Worm (Caenorhabditis elegans): ENCODE data around the gene D2096.6.
A peak's percentile ranks its signal among the peaks of the same experiment; 100 is the strongest.
"Not testable (repeated sequence)": the region's sequence is repeated elsewhere in the genome, so short reads cannot be mapped to it uniquely, and the experiment has no call there.

Gene D2096.6

ce11 chrIV:8369135-8369534 is at the start of gene D2096.6:
Gene D2096.6, minus strand, starts transcription at chrIV:8369235.
- TF ChIP-seq flt-1 (GFP tag; IDR thresholded peaks at IDR 0.05) (no peak), pes-1 (GFP tag; IDR thresholded peaks at IDR 0.05) (no peak), ama-1 (optimal IDR thresholded peaks at IDR 0.05) (no peak), hnd-1 (tag; optimal IDR thresholded peaks at IDR 0.05) (no peak), tbx-11 (GFP tag; IDR thresholded peaks at IDR 0.05) (no peak), tbx-37 (GFP tag; conservative IDR thresholded peaks at IDR 0.05) (no peak), ceh-36 (tag; optimal IDR thresholded peaks at IDR 0.05) (no peak), hmg-4 (GFP tag; optimal IDR thresholded peaks at IDR 0.05) (no peak), scrt-1 (GFP tag; IDR thresholded peaks at IDR 0.05) (no peak), aly-1 (tag; optimal IDR thresholded peaks at IDR 0.05) (no peak), ceh-13 (GFP tag; optimal IDR thresholded peaks at IDR 0.05) (no peak), F13C5.2 (tag; optimal IDR thresholded peaks at IDR 0.05) (no peak), tra-4 (tag; optimal IDR thresholded peaks at IDR 0.05) (no peak)

DNA sequence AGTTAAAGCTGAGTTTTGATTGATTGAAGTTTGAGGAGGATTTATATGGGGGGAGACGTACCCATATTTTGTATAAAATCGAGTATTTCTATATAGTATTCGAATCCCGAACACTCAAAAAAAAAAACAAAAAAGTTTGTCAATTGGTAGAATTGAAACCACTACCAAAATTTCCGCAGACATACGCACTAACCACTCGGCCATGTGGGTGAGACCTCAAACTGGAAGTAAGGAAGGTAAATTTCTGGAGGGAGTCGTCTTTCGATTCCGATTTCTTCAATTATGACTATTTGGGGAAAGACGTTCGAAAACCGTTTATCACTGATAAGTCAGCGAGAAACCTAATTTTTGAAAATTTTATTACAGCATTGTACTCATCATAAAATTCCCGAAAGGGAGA is 43.5 kb upstream of the D2096.6 start:
- TF ChIP-seq sea-1 (GFP tag; conservative IDR thresholded peaks at IDR 0.05) (peak; percentile 72; the same call in 1 of the 2 replicates), pes-1 (GFP tag; IDR thresholded peaks at IDR 0.05) (peak; percentile 79), flt-1 (GFP tag; IDR thresholded peaks at IDR 0.05) (peak; percentile 69), scrt-1 (GFP tag; IDR thresholded peaks at IDR 0.05) (peak; percentile 74), tbx-11 (GFP tag; IDR thresholded peaks at IDR 0.05) (peak; percentile 66)

ce11 chrIV:8397814-8398213 is 28.8 kb upstream of the D2096.6 start:
- TF ChIP-seq tra-4 (tag; optimal IDR thresholded peaks at IDR 0.05), result no peak
- no peak for TF ChIP-seq hmbx-1 (tag; optimal IDR thresholded peaks at IDR 0.05)
- no peak for TF ChIP-seq aly-1 (tag; optimal IDR thresholded peaks at IDR 0.05)
- no peak for TF ChIP-seq ama-1 (optimal IDR thresholded peaks at IDR 0.05)
- no peak for TF ChIP-seq scrt-1 (GFP tag; IDR thresholded peaks at IDR 0.05)
- no peak for TF ChIP-seq tbx-11 (GFP tag; IDR thresholded peaks at IDR 0.05)
- no peak for TF ChIP-seq hnd-1 (tag; optimal IDR thresholded peaks at IDR 0.05)
- TF ChIP-seq ceh-13 (GFP tag; optimal IDR thresholded peaks at IDR 0.05), result no peak

- TF ChIP-seq B0310.2 (tag; optimal IDR thresholded peaks at IDR 0.05), result no peak
- no peak for TF ChIP-seq tbx-11 (GFP tag; IDR thresholded peaks at IDR 0.05)
- TF ChIP-seq tra-4 (tag; optimal IDR thresholded peaks at IDR 0.05), result no peak
- TF ChIP-seq sea-1 (GFP tag; conservative IDR thresholded peaks at IDR 0.05), result no peak
- no peak for TF ChIP-seq ama-1 (optimal IDR thresholded peaks at IDR 0.05)
- TF ChIP-seq ceh-13 (GFP tag; optimal IDR thresholded peaks at IDR 0.05), result no peak
- no peak for TF ChIP-seq tbx-37 (GFP tag; conservative IDR thresholded peaks at IDR 0.05)
- no peak for TF ChIP-seq ceh-36 (tag; optimal IDR thresholded peaks at IDR 0.05)
- no peak for TF ChIP-seq F13C5.2 (tag; optimal IDR thresholded peaks at IDR 0.05)
- TF ChIP-seq scrt-1 (GFP tag; IDR thresholded peaks at IDR 0.05), result no peak
- no peak for TF ChIP-seq pes-1 (GFP tag; IDR thresholded peaks at IDR 0.05)
- no peak for TF ChIP-seq aly-1 (tag; optimal IDR thresholded peaks at IDR 0.05)
- no peak for TF ChIP-seq hmbx-1 (tag; optimal IDR thresholded peaks at IDR 0.05)
- no peak for TF ChIP-seq ets-7 (tag; optimal IDR thresholded peaks at IDR 0.05)
- no peak for TF ChIP-seq flt-1 (GFP tag; IDR thresholded peaks at IDR 0.05)
- no peak for TF ChIP-seq hmg-4 (GFP tag; optimal IDR thresholded peaks at IDR 0.05)
- no peak for TF ChIP-seq hnd-1 (tag; optimal IDR thresholded peaks at IDR 0.05)
Observed at ce11 chrIV:8396348-8396747, 27.3 kb upstream of the D2096.6 start, which contains the start of gene timm-17B.2. Gene timm-17B.2, plus strand, starts transcription at chrIV:8396648.

- TF ChIP-seq hmbx-1 (tag; optimal IDR thresholded peaks at IDR 0.05), result no peak
- no peak for TF ChIP-seq ceh-13 (GFP tag; optimal IDR thresholded peaks at IDR 0.05)
- no peak for TF ChIP-seq ceh-36 (tag; optimal IDR thresholded peaks at IDR 0.05)
- no peak for TF ChIP-seq scrt-1 (GFP tag; IDR thresholded peaks at IDR 0.05)
- TF ChIP-seq B0310.2 (tag; optimal IDR thresholded peaks at IDR 0.05), result no peak
- no peak for TF ChIP-seq tra-4 (tag; optimal IDR thresholded peaks at IDR 0.05)
- no peak for TF ChIP-seq hmg-4 (GFP tag; optimal IDR thresholded peaks at IDR 0.05)
- TF ChIP-seq tbx-37 (GFP tag; conservative IDR thresholded peaks at IDR 0.05), result no peak
- no peak for TF ChIP-seq hnd-1 (tag; optimal IDR thresholded peaks at IDR 0.05)
- TF ChIP-seq ama-1 (optimal IDR thresholded peaks at IDR 0.05), result no peak
- TF ChIP-seq sea-1 (GFP tag; conservative IDR thresholded peaks at IDR 0.05), result no peak
- no peak for TF ChIP-seq tbx-11 (GFP tag; IDR thresholded peaks at IDR 0.05)
- no peak for TF ChIP-seq aly-1 (tag; optimal IDR thresholded peaks at IDR 0.05)
- TF ChIP-seq pes-1 (GFP tag; IDR thresholded peaks at IDR 0.05), result no peak
- TF ChIP-seq flt-1 (GFP tag; IDR thresholded peaks at IDR 0.05), result no peak
- no peak for TF ChIP-seq ets-7 (tag; optimal IDR thresholded peaks at IDR 0.05)
- no peak for TF ChIP-seq F13C5.2 (tag; optimal IDR thresholded peaks at IDR 0.05)
Observed at ce11 chrIV:8394105-8394504, 25.1 kb upstream of the D2096.6 start, which contains the start of gene D2096.11. Gene D2096.11, minus strand, starts transcription at chrIV:8394205.

DNA sequence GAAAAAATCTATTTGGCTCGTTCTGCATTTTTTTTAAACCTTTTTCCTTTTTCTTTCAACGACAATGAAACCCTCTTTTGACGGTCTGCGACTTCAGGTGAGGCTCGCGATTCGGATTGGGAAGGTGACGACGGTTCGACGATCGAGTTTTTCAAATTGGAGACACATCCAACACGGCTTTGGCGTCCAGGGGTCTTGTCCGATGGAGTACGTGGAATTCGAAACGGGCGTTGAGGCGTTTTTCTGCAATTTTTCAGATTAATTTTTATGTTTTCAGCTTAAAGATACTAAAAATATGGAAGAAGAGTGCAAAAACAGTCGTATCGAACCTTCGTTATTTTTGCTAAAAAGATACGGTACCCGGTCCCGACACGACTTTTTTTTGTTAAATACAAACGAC is 20.1 kb upstream of the D2096.6 start, which contains the start of gene D2096.10:
Gene D2096.10, minus strand, starts transcription at position 101 of the 400 bp plus-strand sequence.
- not testable (repeated sequence) for TF ChIP-seq ets-7 (tag; optimal IDR thresholded peaks at IDR 0.05); ama-1 (optimal IDR thresholded peaks at IDR 0.05); pes-1 (GFP tag; IDR thresholded peaks at IDR 0.05)

DNA sequence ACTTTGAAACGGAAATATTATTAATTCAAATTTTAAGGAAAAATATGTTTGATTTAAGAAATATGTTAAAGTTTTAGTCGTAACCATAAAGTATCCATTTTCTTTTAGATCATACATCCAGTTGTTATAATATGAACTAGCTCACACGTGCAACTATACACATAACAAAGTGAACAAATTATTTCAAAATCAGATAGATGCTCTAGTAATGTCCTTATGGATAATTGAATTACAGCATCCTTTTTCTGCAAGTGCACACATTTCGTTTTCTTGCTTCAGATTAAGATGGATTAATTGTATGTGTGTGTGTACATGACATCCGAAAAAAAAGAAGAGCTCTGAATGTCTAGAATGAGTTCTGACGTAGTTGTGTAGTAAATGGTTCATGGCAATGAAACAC is 16.6 kb upstream of the D2096.6 start:
- no peak for TF ChIP-seq ceh-13 (GFP tag; optimal IDR thresholded peaks at IDR 0.05)

DNA sequence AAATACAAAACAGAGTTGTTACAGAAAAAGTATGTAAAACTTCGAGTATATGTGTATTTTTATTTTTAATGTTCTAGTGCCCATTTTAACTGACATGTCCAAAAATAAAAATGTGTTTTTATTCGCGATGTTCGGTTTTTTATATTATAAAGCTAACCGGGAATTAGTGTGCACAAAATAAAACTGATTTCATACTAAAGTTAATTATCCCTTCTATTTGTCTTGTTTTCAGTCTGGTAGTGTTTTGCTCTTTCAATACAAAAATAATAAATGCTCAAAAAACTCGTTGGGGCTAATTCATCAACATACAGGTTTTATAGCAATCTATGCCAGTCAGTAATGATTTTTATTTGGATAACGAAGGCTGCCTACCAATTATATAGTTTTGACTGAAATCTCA is 15.7 kb upstream of the D2096.6 start:
- TF ChIP-seq pes-1 (GFP tag; IDR thresholded peaks at IDR 0.05) (no peak), sea-1 (GFP tag; conservative IDR thresholded peaks at IDR 0.05) (no peak), flt-1 (GFP tag; IDR thresholded peaks at IDR 0.05) (no peak), B0310.2 (tag; optimal IDR thresholded peaks at IDR 0.05) (no peak), aly-1 (tag; optimal IDR thresholded peaks at IDR 0.05) (no peak), ama-1 (optimal IDR thresholded peaks at IDR 0.05) (no peak), hmg-4 (GFP tag; optimal IDR thresholded peaks at IDR 0.05) (no peak), tbx-37 (GFP tag; conservative IDR thresholded peaks at IDR 0.05) (no peak), ceh-13 (GFP tag; optimal IDR thresholded peaks at IDR 0.05) (no peak), tra-4 (tag; optimal IDR thresholded peaks at IDR 0.05) (no peak)
